Worm (Caenorhabditis elegans) whole organism, midembryonic: Measurements from ENCODE around the gene srg-67.

Experiments
- cog-1 ChIP-seq: sonication (generic microtip); optimal IDR thresholded peaks from 2 replicates; lab custom pipeline; 2016; ENCODE audit warnings: missing genetic modification characterization, missing compliant biosample characterization
- flt-1 ChIP-seq: fragments of 200-800 bp; sonication (Bioruptor generic); IDR thresholded peaks from 2 replicates; pipeline ENCODE4 v1.3.6; 2022; ENCODE audit warnings: missing genetic modification characterization, missing compliant biosample characterization
- tab-1 ChIP-seq: fragments of 200-800 bp; sonication (Bioruptor generic); IDR thresholded peaks from 2 replicates; pipeline ENCODE4 v1.3.6; 2022; ENCODE audit warnings: missing genetic modification characterization, missing compliant biosample characterization
- ztf-23 ChIP-seq: fragments of 200-800 bp; sonication (Bioruptor generic); IDR thresholded peaks from 2 replicates; pipeline ENCODE4 v1.3.6; 2022; ENCODE audit warnings: missing genetic modification reagents, missing genetic modification characterization, missing compliant biosample characterization
- ztf-29 ChIP-seq: fragments of 200-800 bp; sonication (Bioruptor generic); IDR thresholded peaks from 2 replicates; pipeline ENCODE4 v1.3.6; 2022; ENCODE audit warnings: missing genetic modification reagents, missing genetic modification characterization, missing compliant biosample characterization

DNA sequence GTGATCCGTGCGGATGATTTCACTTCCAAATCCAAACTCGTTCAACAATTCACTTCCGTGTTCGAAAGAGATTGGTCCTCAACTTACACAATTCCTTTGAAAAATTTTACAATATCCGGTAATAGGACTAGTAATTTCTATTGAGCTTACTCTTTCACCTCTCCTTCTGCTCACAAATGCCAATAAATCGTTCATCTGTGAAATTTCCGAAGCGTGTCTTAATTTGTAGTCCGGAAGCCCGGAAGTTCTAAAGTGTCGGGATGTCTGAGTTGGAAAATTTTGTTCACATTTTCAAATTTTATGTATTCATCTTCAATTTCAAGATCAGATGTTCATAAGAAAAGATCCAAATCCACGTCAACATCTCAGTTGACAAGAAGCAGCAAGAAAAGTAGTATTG is 30.7 kb upstream of the srg-67 start, which contains the start of gene T05C3.2:
- TF ChIP-seq ztf-23 (GFP tag; lab: Robert Waterston, UW) (no peak), ztf-29 (GFP tag; lab: Robert Waterston, UW) (no peak), cog-1 (tag; lab: Kevin White, UChicago) (no peak), tab-1 (GFP tag; lab: Robert Waterston, UW) (no peak), flt-1 (GFP tag; lab: Robert Waterston, UW) (no peak)
